Fruit fly (Drosophila melanogaster) whole organism, embryonic: ENCODE measurements around the gene CG44837.
A peak's percentile ranks its signal among the peaks of the same experiment; 100 is the strongest.

Experiments
- Asciz ChIP-seq: fragments of 200-800 bp; sonication (Bioruptor generic); optimal IDR thresholded peaks from 2 replicates; lab custom pipeline; 2017; ENCODE audit warnings: missing biosample characterization, mild to moderate bottlenecking, missing genetic modification characterization, missing genetic modification reagents
- CG10147 ChIP-seq: fragments of 200-800 bp; sonication (Bioruptor generic); optimal IDR thresholded peaks from 2 replicates; lab custom pipeline; 2019; ENCODE audit warnings: missing biosample characterization, mild to moderate bottlenecking, missing genetic modification characterization, moderate library complexity
- CG10959 ChIP-seq: fragments of 200-800 bp; sonication (Bioruptor generic); IDR thresholded peaks from 2 replicates; pipeline ENCODE4 v1.3.6; 2022; ENCODE audit warnings: missing biosample characterization, missing genetic modification characterization
- CG11723 ChIP-seq: fragments of 200-800 bp; sonication (Bioruptor generic); optimal IDR thresholded peaks from 2 replicates; lab custom pipeline; 2017; ENCODE audit warnings: missing biosample characterization, mild to moderate bottlenecking, missing genetic modification characterization
- CG1647 ChIP-seq: fragments of 200-800 bp; sonication (Bioruptor generic); optimal IDR thresholded peaks from 3 replicates; lab custom pipeline; 2016; ENCODE audit warnings: missing biosample characterization, missing genetic modification characterization
- CG17186 ChIP-seq: fragments of 200-800 bp; sonication (Bioruptor generic); optimal IDR thresholded peaks from 3 replicates; lab custom pipeline; 2017; ENCODE audit warnings: missing biosample characterization, missing genetic modification reagents, missing genetic modification characterization
- CG17328 ChIP-seq: fragments of 200-800 bp; sonication (Bioruptor generic); IDR thresholded peaks from 2 replicates; pipeline ENCODE4 v1.3.6; 2022; ENCODE audit warnings: missing biosample characterization, missing genetic modification characterization
- CG17385 ChIP-seq: fragments of 200-800 bp; sonication (Bioruptor generic); optimal IDR thresholded peaks from 3 replicates; lab custom pipeline; 2018; ENCODE audit warnings: missing biosample characterization, mild to moderate bottlenecking, missing genetic modification characterization
- CG2120 ChIP-seq: fragments of 200-800 bp; sonication (Bioruptor generic); optimal IDR thresholded peaks from 3 replicates; lab custom pipeline; 2016; ENCODE audit warnings: missing biosample characterization, missing genetic modification characterization
- CG30020 ChIP-seq: fragments of 200-800 bp; optimal IDR thresholded peaks from 2 replicates; lab custom pipeline; 2019; ENCODE audit warnings: missing biosample characterization, mild to moderate bottlenecking, missing genetic modification characterization, moderate library complexity
- CG34224 ChIP-seq: fragments of 200-800 bp; sonication (Bioruptor generic); IDR thresholded peaks from 3 replicates; pipeline ENCODE4 v1.3.6; 2022; ENCODE audit warnings: missing biosample characterization, missing genetic modification characterization; ENCODE audit not compliant: partially characterized antibody
- CG3838 ChIP-seq: fragments of 200-800 bp; sonication (Bioruptor generic); optimal IDR thresholded peaks from 3 replicates; lab custom pipeline; 2016; ENCODE audit warnings: missing biosample characterization, missing genetic modification characterization
- CG3995 ChIP-seq: fragments of 200-800 bp; sonication (Bioruptor generic); optimal IDR thresholded peaks from 3 replicates; lab custom pipeline; 2016; ENCODE audit warnings: missing biosample characterization, missing genetic modification characterization
- CG4424 ChIP-seq: fragments of 200-800 bp; sonication (Bioruptor generic); optimal IDR thresholded peaks from 3 replicates; lab custom pipeline; 2016; ENCODE audit warnings: missing biosample characterization, missing genetic modification characterization
- CG5180 ChIP-seq: fragments of 200-800 bp; sonication (Bioruptor generic); optimal IDR thresholded peaks from 3 replicates; lab custom pipeline; 2017; ENCODE audit warnings: missing biosample characterization, missing genetic modification characterization, mild to moderate bottlenecking, moderate library complexity, missing genetic modification reagents
- CG7556 ChIP-seq: fragments of 200-800 bp; sonication (Bioruptor generic); optimal IDR thresholded peaks from 2 replicates; lab custom pipeline; 2017; ENCODE audit warnings: missing biosample characterization, mild to moderate bottlenecking, missing genetic modification characterization
- CG7786 ChIP-seq: fragments of 200-800 bp; sonication (Bioruptor generic); optimal IDR thresholded peaks from 2 replicates; lab custom pipeline; 2016; ENCODE audit warnings: missing biosample characterization, missing genetic modification characterization
- CG8478 ChIP-seq: fragments of >200 bp; optimal IDR thresholded peaks from 2 replicates; lab custom pipeline; 2018
- CG9215 ChIP-seq: fragments of 200-800 bp; sonication (Bioruptor generic); IDR thresholded peaks from 2 replicates; pipeline ENCODE4 v1.3.6; 2022; ENCODE audit warnings: missing biosample characterization, missing genetic modification characterization
- CG9727 ChIP-seq: fragments of 200-800 bp; sonication (Bioruptor generic); optimal IDR thresholded peaks from 3 replicates; lab custom pipeline; 2017; ENCODE audit warnings: missing biosample characterization, mild to moderate bottlenecking, missing genetic modification characterization
- CG9797 ChIP-seq: fragments of 200-800 bp; sonication (Bioruptor generic); optimal IDR thresholded peaks from 3 replicates; lab custom pipeline; 2018; ENCODE audit warnings: missing biosample characterization, mild to moderate bottlenecking, missing genetic modification characterization
- Dad ChIP-seq: fragments of 200-800 bp; sonication (Bioruptor generic); optimal IDR thresholded peaks from 3 replicates; lab custom pipeline; 2016; ENCODE audit warnings: missing biosample characterization, missing genetic modification characterization
- H2.0 ChIP-seq: fragments of 200-800 bp; sonication (Bioruptor generic); IDR thresholded peaks from 2 replicates; pipeline ENCODE4 v1.3.6; 2022; ENCODE audit warnings: missing biosample characterization, missing genetic modification characterization
- HHEX ChIP-seq: fragments of 200-800 bp; sonication (Bioruptor generic); optimal IDR thresholded peaks from 3 replicates; lab custom pipeline; 2017; ENCODE audit warnings: missing biosample characterization, mild to moderate bottlenecking, missing genetic modification characterization, missing genetic modification reagents
- HLH54F ChIP-seq: fragments of 200-800 bp; sonication (Bioruptor generic); optimal IDR thresholded peaks from 3 replicates; lab custom pipeline; 2016; ENCODE audit warnings: missing biosample characterization, missing genetic modification characterization
- Hey ChIP-seq: fragments of 200-800 bp; sonication (Bioruptor generic); optimal IDR thresholded peaks from 3 replicates; lab custom pipeline; 2018; ENCODE audit warnings: missing biosample characterization, mild to moderate bottlenecking, missing genetic modification characterization
- MBD-R2 ChIP-seq: fragments of 200-800 bp; sonication (Bioruptor generic); IDR thresholded peaks from 2 replicates; pipeline ENCODE4 v1.3.6; 2022; ENCODE audit warnings: missing biosample characterization, missing genetic modification characterization
- Opbp ChIP-seq: fragments of 200-800 bp; sonication (Bioruptor generic); IDR thresholded peaks from 3 replicates; pipeline ENCODE4 v1.3.6; 2022; ENCODE audit warnings: missing biosample characterization, missing genetic modification characterization; ENCODE audit not compliant: partially characterized antibody
- ab ChIP-seq: fragments of 200-800 bp; sonication (Bioruptor generic); optimal IDR thresholded peaks from 2 replicates; lab custom pipeline; 2016; ENCODE audit warnings: missing biosample characterization, missing genetic modification characterization
- bab2 ChIP-seq: fragments of 200-800 bp; sonication (Bioruptor generic); optimal IDR thresholded peaks from 2 replicates; lab custom pipeline; 2016; ENCODE audit warnings: missing biosample characterization, missing genetic modification characterization
- bigmax ChIP-seq: fragments of 200-800 bp; sonication (Bioruptor generic); optimal IDR thresholded peaks from 2 replicates; lab custom pipeline; 2018; ENCODE audit warnings: missing biosample characterization, mild to moderate bottlenecking, missing genetic modification characterization
- cad ChIP-seq: fragments of >200 bp; optimal IDR thresholded peaks from 2 replicates; lab custom pipeline; 2017; ENCODE audit warnings: missing biosample characterization, missing genetic modification characterization
- crol ChIP-seq: fragments of 200-800 bp; sonication (Bioruptor generic); IDR thresholded peaks from 2 replicates; pipeline ENCODE4 v1.3.6; 2022; ENCODE audit warnings: missing biosample characterization, missing genetic modification characterization
- danr ChIP-seq: fragments of 200-800 bp; sonication (Bioruptor generic); IDR thresholded peaks from 2 replicates; pipeline ENCODE4 v1.3.6; 2022; ENCODE audit warnings: missing biosample characterization, missing genetic modification characterization
- fd3F ChIP-seq: fragments of 200-800 bp; sonication (Bioruptor generic); optimal IDR thresholded peaks from 2 replicates; lab custom pipeline; 2018; ENCODE audit warnings: missing biosample characterization, mild to moderate bottlenecking, missing genetic modification characterization, moderate library complexity
- gro ChIP-seq: fragments of 200-800 bp; sonication (Bioruptor generic); optimal IDR thresholded peaks from 2 replicates; lab custom pipeline; 2016; ENCODE audit warnings: missing biosample characterization, missing genetic modification characterization
- ham ChIP-seq: fragments of 200-800 bp; sonication (Bioruptor generic); IDR thresholded peaks from 2 replicates; pipeline ENCODE4 v1.3.6; 2022; ENCODE audit warnings: missing biosample characterization, missing genetic modification characterization
- hb ChIP-seq: fragments of 200-800 bp; sonication (Bioruptor generic); IDR thresholded peaks from 3 replicates; pipeline ENCODE4 v1.3.6; 2022; ENCODE audit warnings: missing biosample characterization, missing genetic modification characterization; ENCODE audit not compliant: partially characterized antibody
- jumu ChIP-seq: fragments of 200-800 bp; sonication (Bioruptor generic); optimal IDR thresholded peaks from 3 replicates; lab custom pipeline; 2016; ENCODE audit warnings: missing biosample characterization, missing genetic modification characterization
- lmd ChIP-seq: fragments of 200-800 bp; sonication (Bioruptor generic); IDR thresholded peaks from 2 replicates; pipeline ENCODE4 v1.3.6; 2022; ENCODE audit warnings: missing biosample characterization, missing genetic modification characterization
- nerfin-2 ChIP-seq: fragments of 200-800 bp; sonication (Bioruptor generic); IDR thresholded peaks from 2 replicates; pipeline ENCODE4 v1.3.6; 2022; ENCODE audit warnings: missing biosample characterization, missing genetic modification characterization; ENCODE audit not compliant: partially characterized antibody
- pb ChIP-seq: fragments of 200-800 bp; sonication (Bioruptor generic); optimal IDR thresholded peaks from 3 replicates; lab custom pipeline; 2016; ENCODE audit warnings: missing biosample characterization, missing genetic modification characterization
- phol ChIP-seq: fragments of 200-800 bp; sonication (Bioruptor generic); optimal IDR thresholded peaks from 3 replicates; lab custom pipeline; 2018; ENCODE audit warnings: missing biosample characterization, mild to moderate bottlenecking, missing genetic modification characterization, moderate library complexity
- sr ChIP-seq: fragments of 200-800 bp; sonication (Bioruptor generic); IDR thresholded peaks from 3 replicates; pipeline ENCODE4 v1.3.6; 2022; ENCODE audit warnings: missing biosample characterization, missing genetic modification characterization
- trem ChIP-seq: fragments of 200-800 bp; optimal IDR thresholded peaks from 3 replicates; lab custom pipeline; 2019; ENCODE audit warnings: missing biosample characterization, mild to moderate bottlenecking, missing genetic modification characterization, moderate library complexity
- trh ChIP-seq: fragments of 200-800 bp; sonication (Bioruptor generic); optimal IDR thresholded peaks from 2 replicates; lab custom pipeline; 2016; ENCODE audit warnings: missing biosample characterization, missing genetic modification characterization
- usp ChIP-seq: fragments of >200 bp; optimal IDR thresholded peaks from 2 replicates; lab custom pipeline; 2017; ENCODE audit warnings: missing biosample characterization, missing genetic modification characterization
- vfl ChIP-seq: fragments of 200-800 bp; sonication (Bioruptor generic); optimal IDR thresholded peaks from 2 replicates; lab custom pipeline; 2016; ENCODE audit warnings: missing biosample characterization, missing genetic modification characterization
- wdn ChIP-seq: fragments of 200-800 bp; sonication (Bioruptor generic); IDR thresholded peaks from 2 replicates; pipeline ENCODE4 v1.3.6; 2022; ENCODE audit warnings: missing biosample characterization, missing genetic modification characterization
- yki ChIP-seq: fragments of >200 bp; optimal IDR thresholded peaks from 3 replicates; lab custom pipeline; 2018

The CG44837 gene

dm6 chr3L:11822446-11823334 lies 116.0 kb downstream of the CG44837 start, which contains the start of gene RpL10Ab (continued):
- peak; percentile 67 for TF ChIP-seq CG30020 (tag; lab: Kevin White, UChicago)
- peak; percentile 88 for TF ChIP-seq phol (tag; lab: Kevin White, UChicago)
- TF ChIP-seq CG2120 (GFP tag; lab: Kevin White, UChicago), result peak; percentile 20
- TF ChIP-seq CG3838 (GFP tag; lab: Kevin White, UChicago), result no peak
- TF ChIP-seq sr (GFP tag; lab: Robert Waterston, UW), result peak; percentile 84
- peak; percentile 2 for TF ChIP-seq CG17385 (GFP tag; lab: Kevin White, UChicago)
- no peak for TF ChIP-seq ab (GFP tag; lab: Kevin White, UChicago)
- TF ChIP-seq trh (GFP tag; lab: Kevin White, UChicago), result no peak
- TF ChIP-seq CG17328 (GFP tag; lab: Robert Waterston, UW), result peak; percentile 71
- no peak for TF ChIP-seq CG5180 (GFP tag; lab: Kevin White, UChicago)
- peak; percentile 44 for TF ChIP-seq CG11723 (GFP tag; lab: Kevin White, UChicago)
- TF ChIP-seq nerfin-2 (GFP tag; lab: Robert Waterston, UW), result peak; percentile 78
- TF ChIP-seq CG3995 (GFP tag; lab: Kevin White, UChicago), result peak; percentile 46
- TF ChIP-seq bab2 (GFP tag; lab: Kevin White, UChicago), result no peak
- TF ChIP-seq HLH54F (GFP tag; lab: Kevin White, UChicago), result peak; percentile 32
- TF ChIP-seq usp (GFP tag; lab: Kevin White, UChicago), result no peak
- no peak for TF ChIP-seq vfl (GFP tag; lab: Kevin White, UChicago)
- TF ChIP-seq trem (tag; lab: Kevin White, UChicago), result peak; percentile 79
- peak; percentile 17 for TF ChIP-seq CG1647 (GFP tag; lab: Kevin White, UChicago)
- TF ChIP-seq CG9727 (GFP tag; lab: Kevin White, UChicago), result peak; percentile 78
- peak; percentile 53 for TF ChIP-seq CG34224 (GFP tag; lab: Robert Waterston, UW)
- TF ChIP-seq Asciz, result peak; percentile 27
- peak; percentile 51 for TF ChIP-seq HHEX (GFP tag; lab: Kevin White, UChicago)
- peak; percentile 60 for TF ChIP-seq CG4424 (GFP tag; lab: Kevin White, UChicago)
- peak; percentile 67; the same call in 1 of the 2 replicates for TF ChIP-seq CG9215
- TF ChIP-seq Opbp (GFP tag; lab: Robert Waterston, UW), result peak; percentile 96
- peak; percentile 26 for TF ChIP-seq Hey (tag; lab: Kevin White, UChicago)
- peak; percentile 50 for TF ChIP-seq Dad (GFP tag; lab: Kevin White, UChicago)
- no peak for TF ChIP-seq ham (GFP tag; lab: Robert Waterston, UW)
- peak; percentile 37 for TF ChIP-seq MBD-R2
- TF ChIP-seq yki, result no peak
- TF ChIP-seq fd3F (GFP tag; lab: Kevin White, UChicago), result peak; percentile 19
- no peak for TF ChIP-seq CG9797 (GFP tag; lab: Kevin White, UChicago)
- TF ChIP-seq jumu (GFP tag; lab: Kevin White, UChicago), result no peak
- TF ChIP-seq gro (GFP tag; lab: Kevin White, UChicago), result peak; percentile 26
- TF ChIP-seq CG10959, result no peak; the same call in none of the 2 replicates
- no peak for TF ChIP-seq crol
- peak; percentile 69 for TF ChIP-seq wdn (GFP tag; lab: Robert Waterston, UW)
- TF ChIP-seq CG7786 (GFP tag; lab: Kevin White, UChicago), result no peak
- peak; percentile 63 for TF ChIP-seq CG7556 (GFP tag; lab: Kevin White, UChicago)
- TF ChIP-seq bigmax (GFP tag; lab: Kevin White, UChicago), result no peak
- TF ChIP-seq CG17186 (GFP tag; lab: Kevin White, UChicago), result peak; percentile 45
- peak; percentile 61 for TF ChIP-seq H2.0 (GFP tag; lab: Robert Waterston, UW)
- TF ChIP-seq danr (GFP tag; lab: Robert Waterston, UW), result peak; percentile 54; the same call in 1 of the 2 replicates
- no peak for TF ChIP-seq CG8478 (lab: Kevin White, UChicago)
- TF ChIP-seq lmd (GFP tag; lab: Robert Waterston, UW), result peak; percentile 71
- TF ChIP-seq pb (GFP tag; lab: Kevin White, UChicago), result peak; percentile 53
- TF ChIP-seq cad, result no peak
- TF ChIP-seq hb, result peak; percentile 80
- TF ChIP-seq CG10147 (GFP tag; lab: Kevin White, UChicago), result peak; percentile 77
